Worm (Caenorhabditis elegans) whole organism, mixed stage, embryonic: ENCODE data around the gene F35F10.7.

ENCODE experiments used
- ces-1 ChIP-seq: fragments of 150-350 bp; optimal IDR thresholded peaks from 2 replicates; lab custom pipeline; 2014; ENCODE audit warnings: missing biosample characterization, missing genetic modification reagents, missing genetic modification characterization
- lin-32 ChIP-seq: fragments of 200-800 bp; sonication (Bioruptor generic); optimal IDR thresholded peaks from 2 replicates; lab custom pipeline; 2018; ENCODE audit warnings: mild to moderate bottlenecking, missing genetic modification characterization, missing compliant biosample characterization
- mep-1 ChIP-seq: fragments of 150-350 bp; optimal IDR thresholded peaks from 2 replicates; lab custom pipeline; 2017; ENCODE audit warnings: missing biosample characterization, missing genetic modification reagents, missing genetic modification characterization, inconsistent platforms
- nhr-12 ChIP-seq: fragments of 150-350 bp; optimal IDR thresholded peaks from 2 replicates; lab custom pipeline; 2014; ENCODE audit warnings: missing biosample characterization, missing genetic modification characterization
- nhr-2 ChIP-seq: fragments of 150-350 bp; optimal IDR thresholded peaks from 2 replicates; lab custom pipeline; 2014; ENCODE audit warnings: missing biosample characterization, missing genetic modification characterization
- nhr-237 ChIP-seq: fragments of 150-350 bp; optimal IDR thresholded peaks from 2 replicates; lab custom pipeline; 2014; ENCODE audit warnings: missing biosample characterization, missing genetic modification characterization
- nhr-28 ChIP-seq: fragments of 150-350 bp; optimal IDR thresholded peaks from 2 replicates; lab custom pipeline; 2014; ENCODE audit warnings: missing biosample characterization, missing genetic modification characterization
- sem-2 ChIP-seq: fragments of 200-800 bp; sonication (Bioruptor generic); optimal IDR thresholded peaks from 2 replicates; lab custom pipeline; 2018; ENCODE audit warnings: mild to moderate bottlenecking, missing genetic modification characterization, missing compliant biosample characterization
- snpc-4 ChIP-seq: fragments of 150-350 bp; optimal IDR thresholded peaks from 2 replicates; lab custom pipeline; 2014; ENCODE audit warnings: missing biosample characterization, missing genetic modification characterization
- sptf-1 ChIP-seq: sonication (generic microtip); optimal IDR thresholded peaks from 2 replicates; lab custom pipeline; 2017; ENCODE audit warnings: mild to moderate bottlenecking, missing genetic modification characterization, moderate library complexity, missing compliant biosample characterization
- unc-62 ChIP-seq: fragments of 150-350 bp; optimal IDR thresholded peaks from 2 replicates; lab custom pipeline; 2014; ENCODE audit warnings: missing biosample characterization, missing genetic modification reagents, missing genetic modification characterization
- ztf-11 ChIP-seq: fragments of 150-350 bp; optimal IDR thresholded peaks from 2 replicates; lab custom pipeline; 2014; ENCODE audit warnings: missing biosample characterization, missing genetic modification characterization

ce11 chrV:3295368-3295767 is 8.1 kb upstream of the F35F10.7 start:
- no peak for TF ChIP-seq unc-62 (GFP tag; lab: Kevin White, UChicago)
- no peak for TF ChIP-seq lin-32
- no peak for TF ChIP-seq nhr-2 (tag; lab: Kevin White, UChicago)
- no peak for TF ChIP-seq nhr-12 (tag; lab: Kevin White, UChicago)
- TF ChIP-seq mep-1 (tag; lab: Kevin White, UChicago): no peak
- TF ChIP-seq nhr-237 (tag; lab: Kevin White, UChicago): no peak
- no peak for TF ChIP-seq snpc-4 (tag; lab: Kevin White, UChicago)
- TF ChIP-seq sptf-1: no peak
- no peak for TF ChIP-seq sem-2 (GFP tag; lab: Kevin White, UChicago)
- no peak for TF ChIP-seq ztf-11 (tag; lab: Kevin White, UChicago)
- no peak for TF ChIP-seq ces-1 (GFP tag; lab: Kevin White, UChicago)
- no peak for TF ChIP-seq nhr-28 (tag; lab: Kevin White, UChicago)
